Fruit fly (Drosophila melanogaster): ENCODE measurements around the gene CG13369.
A peak's percentile ranks its signal among the peaks of the same experiment; 100 is the strongest.

DNA sequence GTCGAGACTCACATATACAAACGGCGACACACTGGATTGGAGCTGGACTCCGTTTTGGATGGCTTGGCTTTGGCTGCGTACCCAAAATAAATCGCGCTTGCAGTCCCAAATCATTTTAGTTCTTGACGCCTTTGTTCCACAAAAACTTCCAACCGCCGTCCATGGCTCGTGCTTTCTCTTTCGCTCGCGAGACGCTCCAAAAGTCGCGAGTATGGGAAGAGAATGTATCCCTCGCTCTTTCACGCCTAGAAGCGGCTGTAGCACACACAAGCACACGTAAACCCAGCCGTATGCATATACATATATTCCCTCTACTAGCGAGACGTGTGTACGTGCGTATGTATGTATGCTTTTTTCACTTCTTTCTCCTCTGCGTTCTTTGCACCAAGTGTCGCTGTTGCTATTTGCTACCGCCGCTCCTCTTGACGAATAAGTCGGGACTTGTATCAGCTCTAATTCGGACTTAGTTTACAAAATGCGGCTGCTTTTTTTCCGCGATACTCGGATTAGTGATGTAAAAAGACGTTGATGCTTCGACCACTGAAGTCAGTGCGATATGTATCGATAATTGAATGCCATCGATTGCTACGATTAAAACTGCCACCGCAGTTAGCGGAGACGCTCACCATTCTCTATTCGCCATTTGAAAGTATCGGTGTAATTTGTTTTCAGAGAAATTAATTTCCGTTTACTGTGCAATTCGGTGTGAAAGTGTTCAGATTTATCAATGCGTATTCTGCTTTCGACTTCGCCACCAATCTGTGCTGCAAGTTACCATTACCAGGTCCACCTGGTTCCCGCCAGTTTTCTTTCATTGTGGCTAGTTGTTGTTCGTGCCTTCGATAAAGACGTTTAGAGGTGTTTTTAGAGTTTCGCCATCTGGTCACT lies 32.5 kb downstream of the CG13369 start, which contains the start of the genes Hmt4-20 and SkpA:
- TF ChIP-seq CG8478 (optimal IDR thresholded peaks at IDR 0.05) (no peak), CTCF (optimal IDR thresholded peaks at IDR 0.05) (peak; percentile 42 to 62)
